Fruit fly (Drosophila melanogaster) whole organism, embryonic: Measurements from ENCODE around the gene Rab26.

Experiments
- B-H2 ChIP-seq: fragments of 200-800 bp; sonication (Bioruptor generic); optimal IDR thresholded peaks from 2 replicates; lab custom pipeline; 2018; ENCODE audit warnings: missing biosample characterization, mild to moderate bottlenecking, missing genetic modification characterization
- BtbVII ChIP-seq: fragments of 200-800 bp; sonication (Bioruptor generic); optimal IDR thresholded peaks from 3 replicates; lab custom pipeline; 2017; ENCODE audit warnings: missing biosample characterization, mild to moderate bottlenecking, missing genetic modification characterization
- CG1024 ChIP-seq: fragments of 200-800 bp; sonication (Bioruptor generic); IDR thresholded peaks from 2 replicates; pipeline ENCODE4 v1.3.6; 2022; ENCODE audit warnings: missing biosample characterization, missing genetic modification characterization
- CG10462 ChIP-seq: fragments of 200-800 bp; sonication (Bioruptor generic); optimal IDR thresholded peaks from 2 replicates; lab custom pipeline; 2016; ENCODE audit warnings: missing biosample characterization, missing genetic modification characterization
- CG10654 ChIP-seq: fragments of 200-800 bp; sonication (Bioruptor generic); optimal IDR thresholded peaks from 2 replicates; lab custom pipeline; 2016; ENCODE audit warnings: missing biosample characterization, missing genetic modification characterization
- CG11247 ChIP-seq: fragments of 200-800 bp; sonication (Bioruptor generic); IDR thresholded peaks from 2 replicates; pipeline ENCODE4 v1.3.6; 2022; ENCODE audit warnings: missing biosample characterization, missing genetic modification characterization
- CG12104 ChIP-seq: fragments of 200-800 bp; sonication (Bioruptor generic); optimal IDR thresholded peaks from 3 replicates; lab custom pipeline; 2016; ENCODE audit warnings: missing biosample characterization, missing genetic modification characterization
- CG16779 ChIP-seq: fragments of 200-800 bp; sonication (Bioruptor generic); IDR thresholded peaks from 2 replicates; pipeline ENCODE4 v1.3.6; 2022; ENCODE audit warnings: missing biosample characterization, missing genetic modification characterization
- CG18011 ChIP-seq: fragments of 200-800 bp; sonication (Bioruptor generic); optimal IDR thresholded peaks from 2 replicates; lab custom pipeline; 2017; ENCODE audit warnings: missing biosample characterization, missing genetic modification characterization, mild to moderate bottlenecking, moderate library complexity, missing genotype
- CG18599 ChIP-seq: fragments of 200-800 bp; sonication (Bioruptor generic); optimal IDR thresholded peaks from 3 replicates; lab custom pipeline; 2017; ENCODE audit warnings: missing biosample characterization, missing genetic modification characterization, mild to moderate bottlenecking, moderate library complexity, missing genetic modification reagents
- CG7357 ChIP-seq: fragments of 200-800 bp; sonication (Bioruptor generic); IDR thresholded peaks from 3 replicates; pipeline ENCODE4 v1.3.6; 2022; ENCODE audit warnings: missing biosample characterization, missing genetic modification characterization
- CG7786 ChIP-seq: fragments of 200-800 bp; sonication (Bioruptor generic); optimal IDR thresholded peaks from 2 replicates; lab custom pipeline; 2016; ENCODE audit warnings: missing biosample characterization, missing genetic modification characterization
- CG8290 ChIP-seq, 3 experiments: fragments of 200-800 bp; sonication (Bioruptor generic); optimal IDR thresholded peaks; 2 replicates each; lab custom pipeline; 2016 to 2019; ENCODE audit warnings: missing biosample characterization in 3 of 3, missing genetic modification characterization in 3 of 3, mild to moderate bottlenecking in 2 of 3, moderate library complexity in 1 of 3
- CG8765 ChIP-seq: fragments of 200-800 bp; sonication (Bioruptor generic); IDR thresholded peaks from 2 replicates; pipeline ENCODE4 v1.3.6; 2022; ENCODE audit warnings: missing biosample characterization, missing genetic modification characterization
- CG8944 ChIP-seq: fragments of 200-800 bp; sonication (Bioruptor generic); optimal IDR thresholded peaks from 3 replicates; lab custom pipeline; 2016; ENCODE audit warnings: missing biosample characterization, missing genetic modification characterization
- CG9797 ChIP-seq: fragments of 200-800 bp; sonication (Bioruptor generic); optimal IDR thresholded peaks from 3 replicates; lab custom pipeline; 2018; ENCODE audit warnings: missing biosample characterization, mild to moderate bottlenecking, missing genetic modification characterization
- Hey ChIP-seq: fragments of 200-800 bp; sonication (Bioruptor generic); optimal IDR thresholded peaks from 3 replicates; lab custom pipeline; 2018; ENCODE audit warnings: missing biosample characterization, mild to moderate bottlenecking, missing genetic modification characterization
- HmgZ ChIP-seq: fragments of 200-800 bp; sonication (Bioruptor generic); optimal IDR thresholded peaks from 2 replicates; lab custom pipeline; 2018; ENCODE audit warnings: missing biosample characterization, mild to moderate bottlenecking, missing genetic modification characterization
- Hmx ChIP-seq: fragments of 200-800 bp; sonication (Bioruptor generic); optimal IDR thresholded peaks from 2 replicates; lab custom pipeline; 2016; ENCODE audit warnings: missing biosample characterization, missing genetic modification characterization
- Kr ChIP-seq: fragments of 200-800 bp; sonication (Bioruptor generic); optimal IDR thresholded peaks from 2 replicates; lab custom pipeline; 2017; ENCODE audit warnings: missing biosample characterization, mild to moderate bottlenecking, missing genetic modification characterization
- MTF-1 ChIP-seq: fragments of 200-800 bp; sonication (Bioruptor generic); optimal IDR thresholded peaks from 2 replicates; lab custom pipeline; 2018; ENCODE audit warnings: missing biosample characterization, mild to moderate bottlenecking, missing genetic modification characterization, borderline replicate concordance
- Myb ChIP-seq: fragments of 200-800 bp; sonication (Bioruptor generic); optimal IDR thresholded peaks from 2 replicates; lab custom pipeline; 2016; ENCODE audit warnings: missing biosample characterization, missing genetic modification characterization
- Nf-YC ChIP-seq: fragments of 200-800 bp; optimal IDR thresholded peaks from 3 replicates; lab custom pipeline; 2019; ENCODE audit warnings: missing biosample characterization, mild to moderate bottlenecking, missing genetic modification characterization, moderate library complexity
- Oli ChIP-seq: fragments of 200-800 bp; sonication (Bioruptor generic); optimal IDR thresholded peaks from 2 replicates; lab custom pipeline; 2018; ENCODE audit warnings: missing biosample characterization, mild to moderate bottlenecking, missing genetic modification characterization, moderate library complexity
- Optix ChIP-seq: fragments of 200-800 bp; sonication (Bioruptor generic); IDR thresholded peaks from 3 replicates; pipeline ENCODE4 v1.3.6; 2022; ENCODE audit warnings: missing biosample characterization, missing genetic modification characterization
- Sox102F ChIP-seq: fragments of 200-800 bp; sonication (Bioruptor generic); optimal IDR thresholded peaks from 2 replicates; lab custom pipeline; 2018; ENCODE audit warnings: missing biosample characterization, mild to moderate bottlenecking, missing genetic modification characterization, moderate library complexity
- Ssrp ChIP-seq: fragments of 200-800 bp; sonication (Bioruptor generic); optimal IDR thresholded peaks from 2 replicates; lab custom pipeline; 2018; ENCODE audit warnings: missing biosample characterization, mild to moderate bottlenecking, missing genetic modification characterization, moderate library complexity
- aop ChIP-seq: fragments of 200-800 bp; sonication (Bioruptor generic); IDR thresholded peaks from 2 replicates; pipeline ENCODE4 v1.3.6; 2022; ENCODE audit warnings: missing biosample characterization, missing genetic modification characterization
- ara ChIP-seq: fragments of 200-800 bp; sonication (Bioruptor generic); IDR thresholded peaks from 2 replicates; pipeline ENCODE4 v1.3.6; 2022; ENCODE audit warnings: missing biosample characterization, missing genetic modification characterization
- btn ChIP-seq: fragments of 200-800 bp; sonication (Bioruptor generic); optimal IDR thresholded peaks from 2 replicates; lab custom pipeline; 2016; ENCODE audit warnings: missing biosample characterization, missing genetic modification characterization
- danr ChIP-seq: fragments of 200-800 bp; sonication (Bioruptor generic); IDR thresholded peaks from 2 replicates; pipeline ENCODE4 v1.3.6; 2022; ENCODE audit warnings: missing biosample characterization, missing genetic modification characterization
- dmrt11E ChIP-seq: fragments of 200-800 bp; sonication (Bioruptor generic); optimal IDR thresholded peaks from 3 replicates; lab custom pipeline; 2018; ENCODE audit warnings: missing biosample characterization, mild to moderate bottlenecking, missing genetic modification characterization, moderate library complexity
- exex ChIP-seq: fragments of 200-800 bp; sonication (Bioruptor generic); optimal IDR thresholded peaks from 4 replicates; lab custom pipeline; 2018; ENCODE audit warnings: missing biosample characterization, mild to moderate bottlenecking, missing genetic modification characterization, moderate library complexity
- lola ChIP-seq, 3 experiments: fragments of >200 bp in 2 of 3; fragments of 200-800 bp in 1 of 3; sonication (Bioruptor generic) in 1 of 3; optimal IDR thresholded peaks; 2 replicates each; lab custom pipeline; 2017 to 2019; ENCODE audit warnings: missing biosample characterization in 3 of 3, missing genetic modification characterization in 3 of 3, mild to moderate bottlenecking in 1 of 3, moderate library complexity in 1 of 3
- mam ChIP-seq: fragments of 200-800 bp; sonication (Bioruptor generic); optimal IDR thresholded peaks from 3 replicates; lab custom pipeline; 2016; ENCODE audit warnings: missing biosample characterization, missing genetic modification characterization
- onecut ChIP-seq: fragments of 200-800 bp; sonication (Bioruptor generic); IDR thresholded peaks from 2 replicates; pipeline ENCODE4 v1.3.6; 2022; ENCODE audit warnings: missing biosample characterization, missing genetic modification characterization
- pho ChIP-seq: fragments of 200-800 bp; sonication (Bioruptor generic); optimal IDR thresholded peaks from 2 replicates; lab custom pipeline; 2016; ENCODE audit warnings: missing biosample characterization, missing genetic modification characterization
- repo ChIP-seq: fragments of 200-800 bp; sonication (Bioruptor generic); optimal IDR thresholded peaks from 2 replicates; lab custom pipeline; 2016; ENCODE audit warnings: missing biosample characterization, missing genetic modification characterization
- schlank ChIP-seq: fragments of 200-800 bp; sonication (Bioruptor generic); optimal IDR thresholded peaks from 2 replicates; lab custom pipeline; 2018; ENCODE audit warnings: missing biosample characterization, mild to moderate bottlenecking, missing genetic modification characterization
- scrt ChIP-seq: fragments of 200-800 bp; sonication (Bioruptor generic); optimal IDR thresholded peaks from 2 replicates; lab custom pipeline; 2018; ENCODE audit warnings: missing biosample characterization, mild to moderate bottlenecking, missing genetic modification characterization, moderate library complexity
- sob ChIP-seq: fragments of 200-800 bp; sonication (Bioruptor generic); IDR thresholded peaks from 2 replicates; pipeline ENCODE4 v1.3.6; 2022; ENCODE audit warnings: missing biosample characterization, missing genetic modification characterization
- sr ChIP-seq: fragments of 200-800 bp; sonication (Bioruptor generic); IDR thresholded peaks from 3 replicates; pipeline ENCODE4 v1.3.6; 2022; ENCODE audit warnings: missing biosample characterization, missing genetic modification characterization
- tll ChIP-seq, 2 experiments: fragments of 200-800 bp in 1 of 2; fragments of >200 bp in 1 of 2; sonication (Bioruptor generic) in 1 of 2; optimal IDR thresholded peaks; 2 replicates each; lab custom pipeline; 2017 to 2019; ENCODE audit warnings: missing biosample characterization in 2 of 2, missing genetic modification characterization in 2 of 2, mild to moderate bottlenecking in 1 of 2, moderate library complexity in 1 of 2
- toy ChIP-seq: fragments of 200-800 bp; sonication (Bioruptor generic); IDR thresholded peaks from 2 replicates; pipeline ENCODE4 v1.3.6; 2022; ENCODE audit warnings: missing biosample characterization, missing genetic modification characterization
- tup ChIP-seq: fragments of 200-800 bp; sonication (Bioruptor generic); optimal IDR thresholded peaks from 2 replicates; lab custom pipeline; 2016; ENCODE audit warnings: missing biosample characterization, mild to moderate bottlenecking, missing genetic modification characterization, moderate library complexity
- vvl ChIP-seq: fragments of 200-800 bp; sonication (Bioruptor generic); IDR thresholded peaks from 2 replicates; pipeline ENCODE4 v1.3.6; 2022; ENCODE audit warnings: missing biosample characterization, missing genetic modification characterization
- zen ChIP-seq: fragments of 200-800 bp; sonication (Bioruptor generic); optimal IDR thresholded peaks from 3 replicates; lab custom pipeline; 2018; ENCODE audit warnings: missing biosample characterization, mild to moderate bottlenecking, missing genetic modification characterization, moderate library complexity
- zen2 ChIP-seq: fragments of 200-800 bp; sonication (Bioruptor generic); IDR thresholded peaks from 3 replicates; pipeline ENCODE4 v1.3.6; 2022; ENCODE audit warnings: missing biosample characterization, missing genetic modification characterization; ENCODE audit not compliant: partially characterized antibody

Rab26 gene

dm6 chr3L:21285639-21286338, 32.8 kb upstream of the Rab26 start, which contains the start of the genes CG12974 and pzg (continued):
- TF ChIP-seq btn = no peak
- TF ChIP-seq danr = peak; percentile 52
- peak; percentile 69 for TF ChIP-seq CG18599 (GFP tag; lab: Kevin White, UChicago)
- no peak for TF ChIP-seq zen2
- TF ChIP-seq CG18011 (GFP tag; lab: Kevin White, UChicago) = peak; percentile 50
- peak; percentile 67 for TF ChIP-seq CG7786 (GFP tag; lab: Kevin White, UChicago)
- TF ChIP-seq MTF-1 (GFP tag; lab: Kevin White, UChicago) = peak; percentile 35
- TF ChIP-seq CG1024 (GFP tag; lab: Robert Waterston, UW) = no peak
- peak; percentile 34 for TF ChIP-seq CG8290 (GFP tag; optimal IDR thresholded peaks at IDR 0.05; lab: Kevin White, UChicago)
- peak; percentile 51 to 76 for TF ChIP-seq CG8290 (tag; optimal IDR thresholded peaks at IDR 0.05; lab: Kevin White, UChicago)
- no peak for TF ChIP-seq CG10462
- peak; percentile 90 for TF ChIP-seq Sox102F (GFP tag; lab: Kevin White, UChicago)
- peak; percentile 34; the same call in 1 of the 3 replicates for TF ChIP-seq sr (GFP tag; lab: Robert Waterston, UW)
- TF ChIP-seq HmgZ = peak; percentile 85
- peak; percentile 65 for TF ChIP-seq mam (GFP tag; lab: Kevin White, UChicago)
- peak; percentile 81 for TF ChIP-seq B-H2 (GFP tag; lab: Kevin White, UChicago)
- TF ChIP-seq CG12104 (GFP tag; lab: Kevin White, UChicago) = peak; percentile 80
- TF ChIP-seq CG11247 (GFP tag; lab: Robert Waterston, UW) = peak; percentile 73
- peak; percentile 96 for TF ChIP-seq zen (tag; lab: Kevin White, UChicago)
- peak; percentile 42 for TF ChIP-seq Oli
- TF ChIP-seq CG7357 (GFP tag; lab: Robert Waterston, UW) = peak; percentile 72; the same call in 2 of the 3 replicates
- TF ChIP-seq Hey = peak; percentile 70
- TF ChIP-seq toy (GFP tag; lab: Robert Waterston, UW) = peak; percentile 53; the same call in 1 of the 2 replicates
- peak; percentile 89 for TF ChIP-seq pho (GFP tag; lab: Kevin White, UChicago)
- peak; percentile 83 for TF ChIP-seq vvl
- no peak for TF ChIP-seq CG16779 (GFP tag; lab: Robert Waterston, UW)
- TF ChIP-seq Hmx (GFP tag; lab: Kevin White, UChicago) = no peak
- TF ChIP-seq lola (GFP tag; optimal IDR thresholded peaks at IDR 0.05; lab: Kevin White, UChicago) = peak in 1 of 3 experiments; percentile 94
- peak; percentile 82 for TF ChIP-seq ara (GFP tag; lab: Robert Waterston, UW)
- peak; percentile 27 for TF ChIP-seq BtbVII (GFP tag; lab: Kevin White, UChicago)
- peak; percentile 47 for TF ChIP-seq tup (GFP tag; lab: Kevin White, UChicago)
- no peak; the same call in 1 of the 2 replicates for TF ChIP-seq aop (GFP tag; lab: Robert Waterston, UW)
- peak; percentile 74 for TF ChIP-seq Nf-YC (tag; lab: Kevin White, UChicago)
- peak; percentile 89 for TF ChIP-seq Kr (GFP tag; lab: Kevin White, UChicago)
- TF ChIP-seq CG8944 (GFP tag; lab: Kevin White, UChicago) = peak; percentile 48
- TF ChIP-seq scrt = peak; percentile 45
- TF ChIP-seq Ssrp = peak; percentile 90
- peak; percentile 37 to 71 for TF ChIP-seq tll (GFP tag; optimal IDR thresholded peaks at IDR 0.05; lab: Kevin White, UChicago)
- TF ChIP-seq CG9797 (GFP tag; lab: Kevin White, UChicago) = peak; percentile 71
- peak; percentile 70 for TF ChIP-seq Myb
- TF ChIP-seq Optix = peak; percentile 83; the same call in 2 of the 3 replicates
- TF ChIP-seq CG10654 (GFP tag; lab: Kevin White, UChicago) = peak; percentile 67
- TF ChIP-seq exex = no peak
- TF ChIP-seq repo (GFP tag; lab: Kevin White, UChicago) = peak; percentile 51
- peak; percentile 83 for TF ChIP-seq onecut (GFP tag; lab: Robert Waterston, UW)
- peak; percentile 95 for TF ChIP-seq dmrt11E (tag; lab: Kevin White, UChicago)
- TF ChIP-seq schlank (tag; lab: Kevin White, UChicago) = peak; percentile 7
- TF ChIP-seq sob = peak; percentile 93
- peak; percentile 86 for TF ChIP-seq CG8765
